Worm (Caenorhabditis elegans): ENCODE results near the gene nhr-223.

nhr-223 gene

DNA sequence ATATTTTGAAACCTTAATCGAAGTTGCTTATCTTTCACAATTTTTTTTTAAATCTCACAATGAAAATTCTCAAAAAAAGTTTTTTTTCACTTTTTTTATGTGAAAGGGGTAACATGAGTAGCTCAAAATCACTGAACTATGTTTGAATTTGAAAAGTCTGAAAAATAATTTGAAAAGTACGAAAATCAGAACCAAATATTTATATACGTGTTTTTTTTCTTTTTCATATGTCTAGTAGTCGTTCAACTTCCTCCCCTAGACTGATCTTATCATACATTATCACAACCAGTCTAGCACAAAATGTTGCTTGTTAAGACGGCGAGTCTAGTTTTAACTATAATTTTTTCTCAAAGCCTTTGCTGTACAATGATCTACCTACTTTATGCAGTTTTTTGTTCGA, 25.2 kb downstream of the nhr-223 start, which contains the start of gene srbc-49:
Gene srbc-49 (plus strand): TSS at position 301 of the 400 bp plus-strand sequence.
- no peak for TF ChIP-seq nhr-11 (tag; optimal IDR thresholded peaks at IDR 0.05)
- no peak for TF ChIP-seq dve-1 (tag; optimal IDR thresholded peaks at IDR 0.05)

DNA sequence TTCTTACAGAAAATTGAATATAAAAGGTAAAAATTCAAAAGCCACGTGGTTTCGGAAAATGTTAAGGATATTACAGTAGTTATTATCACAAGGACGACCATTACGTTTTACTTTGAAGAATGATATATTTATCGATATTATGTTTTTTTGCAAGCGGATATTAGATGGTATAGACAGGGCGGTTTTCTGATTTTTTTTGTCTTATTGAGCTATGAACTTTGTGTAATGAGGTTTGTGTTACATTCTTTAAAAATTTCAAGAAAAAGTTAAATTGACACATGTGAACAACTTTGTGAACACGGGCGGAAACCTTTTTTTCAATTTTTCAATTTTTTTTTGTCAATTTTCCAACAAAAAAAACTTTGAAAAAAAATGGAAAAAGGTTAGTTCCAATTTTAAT, 28.7 kb downstream of the nhr-223 start, which contains the start of gene srbc-50:
Gene srbc-50 (minus strand): TSS at position 101 of the 400 bp plus-strand sequence.
- no peak for TF ChIP-seq eyg-1 (tag; optimal IDR thresholded peaks at IDR 0.05)
- TF ChIP-seq nhr-11 (tag; optimal IDR thresholded peaks at IDR 0.05): no peak
- no peak for TF ChIP-seq syd-9 (tag; optimal IDR thresholded peaks at IDR 0.05)
- no peak for TF ChIP-seq ceh-22 (tag; optimal IDR thresholded peaks at IDR 0.05)
- no peak for TF ChIP-seq mec-3 (tag; optimal IDR thresholded peaks at IDR 0.05; ENCODE audit: borderline replicate concordance)
- no peak for TF ChIP-seq pat-9 (tag; optimal IDR thresholded peaks at IDR 0.05)
- TF ChIP-seq odd-2 (tag; optimal IDR thresholded peaks at IDR 0.05): no peak
- no peak for TF ChIP-seq elt-2 (tag; optimal IDR thresholded peaks at IDR 0.05)
- no peak for TF ChIP-seq unc-42 (tag; optimal IDR thresholded peaks at IDR 0.05)
- TF ChIP-seq unc-86 (tag; optimal IDR thresholded peaks at IDR 0.05): no peak
- TF ChIP-seq pros-1 (tag; optimal IDR thresholded peaks at IDR 0.05): no peak
- no peak for TF ChIP-seq ceh-19 (GFP tag; optimal IDR thresholded peaks at IDR 0.05)
- no peak for TF ChIP-seq tbx-7 (tag; optimal IDR thresholded peaks at IDR 0.05)
- no peak for TF ChIP-seq ceh-48 (tag; optimal IDR thresholded peaks at IDR 0.05)
- TF ChIP-seq elt-4 (tag; optimal IDR thresholded peaks at IDR 0.05): no peak
- no peak for TF ChIP-seq unc-55 (GFP tag; optimal IDR thresholded peaks at IDR 0.05)

DNA sequence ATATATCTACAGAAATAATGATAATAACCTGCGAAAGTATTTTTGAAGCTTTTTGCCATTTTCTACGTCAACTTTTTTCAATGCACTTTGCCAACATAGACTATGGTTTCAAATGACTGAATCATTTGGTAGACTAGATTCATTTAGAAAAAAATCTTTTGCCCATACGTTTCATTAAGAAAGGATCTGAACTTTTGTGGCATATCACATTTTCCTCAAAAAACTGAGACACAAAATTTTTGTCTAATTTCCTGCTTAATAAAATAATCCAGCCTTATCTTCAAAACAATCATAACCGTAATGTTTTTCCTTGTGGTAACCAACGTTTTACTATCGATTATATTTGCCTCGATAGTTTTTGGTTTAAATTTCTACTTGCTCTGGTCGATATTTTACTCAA, 29.9 kb downstream of the nhr-223 start, which contains the start of gene srbc-51:
Gene srbc-51 (plus strand): TSS at position 301 of the 400 bp plus-strand sequence.
- no peak for TF ChIP-seq tbx-7 (tag; optimal IDR thresholded peaks at IDR 0.05)
- no peak for TF ChIP-seq pha-4 (tag; optimal IDR thresholded peaks at IDR 0.05)
- TF ChIP-seq ceh-34 (tag; optimal IDR thresholded peaks at IDR 0.05): no peak
- no peak for TF ChIP-seq ref-2 (tag; optimal IDR thresholded peaks at IDR 0.05)
- TF ChIP-seq C08G9.2 (tag; optimal IDR thresholded peaks at IDR 0.05): no peak
- TF ChIP-seq ahr-1 (tag; optimal IDR thresholded peaks at IDR 0.05): no peak
- no peak for TF ChIP-seq lim-6 (tag; optimal IDR thresholded peaks at IDR 0.05)
- no peak for TF ChIP-seq rnt-1 (tag; optimal IDR thresholded peaks at IDR 0.05)
- TF ChIP-seq hlh-6 (tag; optimal IDR thresholded peaks at IDR 0.05): no peak
- TF ChIP-seq odd-2 (tag; optimal IDR thresholded peaks at IDR 0.05): no peak
- TF ChIP-seq ceh-14 (tag; optimal IDR thresholded peaks at IDR 0.05): no peak
- no peak for TF ChIP-seq ceh-6 (GFP tag; optimal IDR thresholded peaks at IDR 0.05)
- no peak for TF ChIP-seq npax-4 (tag; optimal IDR thresholded peaks at IDR 0.05)
- no peak for TF ChIP-seq sox-4 (tag; optimal IDR thresholded peaks at IDR 0.05)
- TF ChIP-seq zip-5 (tag; optimal IDR thresholded peaks at IDR 0.05): no peak
- no peak for TF ChIP-seq che-1 (tag; optimal IDR thresholded peaks at IDR 0.05)
- TF ChIP-seq fkh-6 (tag; optimal IDR thresholded peaks at IDR 0.05): no peak
- TF ChIP-seq ztf-16 (tag; optimal IDR thresholded peaks at IDR 0.05): no peak
- TF ChIP-seq ceh-24 (tag; optimal IDR thresholded peaks at IDR 0.05): no peak
- TF ChIP-seq gmeb-2 (tag; optimal IDR thresholded peaks at IDR 0.05): no peak

DNA sequence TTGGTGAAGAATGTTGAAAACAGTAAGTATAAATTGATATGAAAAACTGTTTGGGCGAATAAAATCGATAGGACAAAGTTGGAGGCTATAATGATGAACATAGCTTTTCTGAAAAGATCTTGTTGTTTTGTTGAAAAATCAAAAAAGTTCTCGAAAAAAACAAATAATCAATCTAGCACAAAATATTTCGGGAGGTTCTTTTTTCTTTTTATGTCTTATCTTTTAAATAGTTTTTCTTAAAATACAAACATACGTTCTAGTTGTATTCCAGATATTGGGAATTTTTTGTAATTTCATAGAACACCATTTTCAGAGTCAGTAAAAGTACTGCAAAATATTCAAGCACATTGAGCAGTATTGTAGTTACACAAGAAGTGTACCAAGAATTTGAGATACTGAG, 33.7 kb downstream of the nhr-223 start, which contains the start of gene srbc-55:
Gene srbc-55 (minus strand): TSS at position 101 of the 400 bp plus-strand sequence.
- TF ChIP-seq pag-3 (tag; optimal IDR thresholded peaks at IDR 0.05; ENCODE audit: borderline replicate concordance): no peak
- no peak for TF ChIP-seq ceh-22 (tag; optimal IDR thresholded peaks at IDR 0.05)
- TF ChIP-seq unc-86 (tag; optimal IDR thresholded peaks at IDR 0.05): no peak
- TF ChIP-seq pat-9 (tag; optimal IDR thresholded peaks at IDR 0.05): no peak
- no peak for TF ChIP-seq sox-4 (tag; optimal IDR thresholded peaks at IDR 0.05)
- TF ChIP-seq gmeb-2 (tag; optimal IDR thresholded peaks at IDR 0.05): no peak
- TF ChIP-seq ztf-16 (tag; optimal IDR thresholded peaks at IDR 0.05): no peak
- TF ChIP-seq ceh-9 (tag; optimal IDR thresholded peaks at IDR 0.05): no peak
- TF ChIP-seq mec-3 (tag; optimal IDR thresholded peaks at IDR 0.05; ENCODE audit: borderline replicate concordance): no peak
- TF ChIP-seq pha-4 (tag; optimal IDR thresholded peaks at IDR 0.05): no peak
- no peak for TF ChIP-seq lin-11 (tag; optimal IDR thresholded peaks at IDR 0.05)
- TF ChIP-seq sox-2 (GFP tag; IDR thresholded peaks at IDR 0.05): no peak
- TF ChIP-seq odd-2 (tag; optimal IDR thresholded peaks at IDR 0.05): no peak
